Worm (Caenorhabditis elegans): ENCODE results near the gene rib-2.

The rib-2 gene

ce11 chrIII:10747620-10748479, 5.2 kb downstream of the rib-2 start, which contains the start of the genes ran-1 and dkc-1 (continued):
- TF ChIP-seq tlf-1 (GFP tag; optimal IDR thresholded peaks at IDR 0.05), result peak; percentile 92
- TF ChIP-seq cebp-2 (GFP tag; IDR thresholded peaks at IDR 0.05), result no peak
- TF ChIP-seq him-1 (tag; optimal IDR thresholded peaks at IDR 0.05), result no peak
- peak; percentile 94 for TF ChIP-seq madf-8 (GFP tag; conservative IDR thresholded peaks at IDR 0.05)
- TF ChIP-seq bed-1 (GFP tag; IDR thresholded peaks at IDR 0.05), result no peak
- TF ChIP-seq F57C9.4 (tag; optimal IDR thresholded peaks at IDR 0.05), result no peak
- TF ChIP-seq rcor-1 (GFP tag; IDR thresholded peaks at IDR 0.05), result peak; percentile 81
- TF ChIP-seq zim-3 (tag; optimal IDR thresholded peaks at IDR 0.05), result no peak
- peak; percentile 89 for TF ChIP-seq xnd-1 (tag; optimal IDR thresholded peaks at IDR 0.05)
- 0 out of 2 replicates have a peak, but pooled peaks have one; percentile 44 for TF ChIP-seq egl-44 (GFP tag; IDR thresholded peaks at IDR 0.05)
- no peak for TF ChIP-seq let-607 (tag; optimal IDR thresholded peaks at IDR 0.05)
- peak; percentile 98 for TF ChIP-seq efl-1 (GFP tag; optimal IDR thresholded peaks at IDR 0.05)
- TF ChIP-seq chd-7 (tag; optimal IDR thresholded peaks at IDR 0.05), result no peak
- peak; percentile 84; the same call in 1 of the 2 replicates for TF ChIP-seq Y95B8A.8 (GFP tag; IDR thresholded peaks at IDR 0.05)
- no peak for TF ChIP-seq C06A6.2 (GFP tag; conservative IDR thresholded peaks at IDR 0.05)
- TF ChIP-seq F23B12.7 (tag; optimal IDR thresholded peaks at IDR 0.05; ENCODE audit: insufficient read depth), result peak; percentile 58
- TF ChIP-seq bed-2 (GFP tag; IDR thresholded peaks at IDR 0.05), result no peak
- no peak for TF ChIP-seq F37B4.10 (GFP tag; IDR thresholded peaks at IDR 0.05)
- no peak for TF ChIP-seq egl-18 (GFP tag; IDR thresholded peaks at IDR 0.05)
- TF ChIP-seq ceh-100 (GFP tag; IDR thresholded peaks at IDR 0.05), result peak; percentile 53
- peak; percentile 90 for TF ChIP-seq attf-5 (GFP tag; optimal IDR thresholded peaks at IDR 0.05)
- TF ChIP-seq dpff-1 (tag; optimal IDR thresholded peaks at IDR 0.05), result no peak
- peak; percentile 84 for TF ChIP-seq hsf-1 (GFP tag; IDR thresholded peaks at IDR 0.05)
- TF ChIP-seq lin-35 (GFP tag; optimal IDR thresholded peaks at IDR 0.05), result peak in 2 of 3 experiments; percentile 74 to 79
- TF ChIP-seq Y56A3A.18 (GFP tag; IDR thresholded peaks at IDR 0.05), result no peak
- TF ChIP-seq cebp-1 (GFP tag; IDR thresholded peaks at IDR 0.05), result peak; percentile 58; the same call in 1 of the 2 replicates
- TF ChIP-seq cebp-1 (tag; optimal IDR thresholded peaks at IDR 0.05), result peak; percentile 90
- TF ChIP-seq T07F8.4 (tag; optimal IDR thresholded peaks at IDR 0.05), result no peak
- peak; percentile 95 for TF ChIP-seq ceh-91 (GFP tag; IDR thresholded peaks at IDR 0.05)
- peak; percentile 84 for TF ChIP-seq F49E8.2 (tag; optimal IDR thresholded peaks at IDR 0.05; ENCODE audit: insufficient read depth)
- no peak for TF ChIP-seq zfh-2 (GFP tag; conservative IDR thresholded peaks at IDR 0.05)
- TF ChIP-seq F55B11.4 (tag; optimal IDR thresholded peaks at IDR 0.05; ENCODE audit: borderline replicate concordance, insufficient read depth), result no peak
- peak; percentile 98 for TF ChIP-seq madf-6 (GFP tag; IDR thresholded peaks at IDR 0.05)
- TF ChIP-seq nfyb-1 (GFP tag; IDR thresholded peaks at IDR 0.05), result peak; percentile 79; the same call in 1 of the 2 replicates
- peak; percentile 91 for TF ChIP-seq snpc-3.4 (tag; optimal IDR thresholded peaks at IDR 0.05)
- TF ChIP-seq aptf-2 (GFP tag; conservative IDR thresholded peaks at IDR 0.05), result 0 out of 2 replicates have a peak, but pooled peaks have one; percentile 60
- TF ChIP-seq mxl-1 (tag; optimal IDR thresholded peaks at IDR 0.05), result no peak
- no peak for TF ChIP-seq F22D6.2 (tag; optimal IDR thresholded peaks at IDR 0.05)
- no peak for TF ChIP-seq hlh-12 (tag; optimal IDR thresholded peaks at IDR 0.05)
- TF ChIP-seq lag-1 (GFP tag; IDR thresholded peaks at IDR 0.05), result no peak
- TF ChIP-seq mel-28 (tag; optimal IDR thresholded peaks at IDR 0.05; ENCODE audit: borderline replicate concordance), result no peak
- peak; percentile 53 for TF ChIP-seq egrh-3 (GFP tag; IDR thresholded peaks at IDR 0.05)
- peak; percentile 79 for TF ChIP-seq snpc-1.3 (tag; optimal IDR thresholded peaks at IDR 0.05; ENCODE audit: insufficient read depth)
- TF ChIP-seq tbp1 (GFP tag; optimal IDR thresholded peaks at IDR 0.05), result peak; percentile 65
- no peak for TF ChIP-seq nhr-27 (tag; optimal IDR thresholded peaks at IDR 0.05)
- no peak for TF ChIP-seq ZK185.1 (tag; optimal IDR thresholded peaks at IDR 0.05; ENCODE audit: poor library complexity, severe bottlenecking)

Data from whole organism, young adult.